Fruit fly (Drosophila melanogaster) whole organism: ENCODE data around the gene CG46314.

ENCODE experiments used
- Dll ChIP-seq: fragments of >200 bp; optimal IDR thresholded peaks from 2 replicates; lab custom pipeline; 2017
- pan ChIP-seq: fragments of >200 bp; optimal IDR thresholded peaks from 2 replicates; lab custom pipeline; 2017
- psq ChIP-seq: fragments of >200 bp; optimal IDR thresholded peaks from 2 replicates; lab custom pipeline; 2017

- no peak for TF ChIP-seq pan (lab: Kevin White, UChicago)
- no peak for TF ChIP-seq psq (lab: Kevin White, UChicago)
- TF ChIP-seq Dll (lab: Kevin White, UChicago): no peak
Measured at dm6 chr2L:21344203-21344753, 30.1 kb downstream of the CG46314 start, which contains the start of gene Tsp39D.
